Worm (Caenorhabditis elegans) whole organism, young adult: ENCODE measurements around the gene memo-1.

Source experiments
- B0336.3 ChIP-seq: fragments of 200-800 bp; sonication (Bioruptor generic); IDR thresholded peaks from 2 replicates; pipeline ENCODE4 v1.3.6; 2022; ENCODE audit warnings: missing genetic modification characterization, missing compliant biosample characterization
- C06A6.2 ChIP-seq: fragments of 200-800 bp; sonication (Bioruptor generic); conservative IDR thresholded peaks from 2 replicates; pipeline ENCODE4 v1.3.6; 2022; ENCODE audit warnings: missing genetic modification characterization, missing compliant biosample characterization
- F33H1.4 ChIP-seq: fragments of 200-800 bp; sonication (Bioruptor generic); IDR thresholded peaks from 2 replicates; pipeline ENCODE4 v1.3.6; 2022; ENCODE audit warnings: missing genetic modification reagents, missing genetic modification characterization, missing compliant biosample characterization
- F37B4.10 ChIP-seq: fragments of 200-800 bp; sonication (Bioruptor generic); IDR thresholded peaks from 2 replicates; pipeline ENCODE4 v1.3.6; 2022; ENCODE audit warnings: missing genetic modification characterization, missing compliant biosample characterization
- F57A8.1 ChIP-seq: fragments of 200-800 bp; sonication (Bioruptor generic); optimal IDR thresholded peaks from 2 replicates; lab custom pipeline; 2018; ENCODE audit warnings: mild to moderate bottlenecking, missing genetic modification characterization, moderate library complexity, missing compliant biosample characterization
- K11D2.4 ChIP-seq: fragments of 200-800 bp; sonication (Bioruptor generic); IDR thresholded peaks from 2 replicates; pipeline ENCODE4 v1.3.6; 2022; ENCODE audit warnings: missing genetic modification reagents, missing genetic modification characterization, missing compliant biosample characterization
- T07F8.4 ChIP-seq: sonication (generic microtip); optimal IDR thresholded peaks from 2 replicates; lab custom pipeline; 2016; ENCODE audit warnings: mild to moderate bottlenecking, missing genetic modification characterization, moderate library complexity, missing compliant biosample characterization
- Y53F4B.3 ChIP-seq: fragments of 200-800 bp; sonication (Bioruptor generic); IDR thresholded peaks from 2 replicates; pipeline ENCODE4 v1.3.6; 2022; ENCODE audit warnings: missing genetic modification reagents, missing genetic modification characterization, missing compliant biosample characterization
- Y53G8AR.9 ChIP-seq: fragments of 200-800 bp; sonication (Bioruptor generic); conservative IDR thresholded peaks from 2 replicates; pipeline ENCODE4 v1.3.6; 2022; ENCODE audit warnings: missing genetic modification reagents, missing genetic modification characterization, missing compliant biosample characterization
- Y56A3A.18 ChIP-seq: fragments of 200-800 bp; sonication (Bioruptor generic); IDR thresholded peaks from 2 replicates; pipeline ENCODE4 v1.3.6; 2022; ENCODE audit warnings: missing genetic modification reagents, missing genetic modification characterization, missing compliant biosample characterization
- ama-1 ChIP-seq, 3 experiments: fragments of 150-350 bp in 1 of 3; sonication (generic microtip) in 2 of 3; optimal IDR thresholded peaks; 2 replicates each; lab custom pipeline; 2014 to 2018; ENCODE audit warnings: missing biosample characterization in 2 of 3, missing genetic modification characterization in 2 of 3, missing genetic modification reagents in 2 of 3
- atf-7 ChIP-seq: sonication (generic microtip); optimal IDR thresholded peaks from 2 replicates; lab custom pipeline; 2017; ENCODE audit warnings: mild to moderate bottlenecking, missing genetic modification characterization, missing compliant biosample characterization
- ccch-3 ChIP-seq: fragments of 200-800 bp; sonication (Bioruptor generic); optimal IDR thresholded peaks from 2 replicates; lab custom pipeline; 2018; ENCODE audit warnings: mild to moderate bottlenecking, missing genetic modification characterization, missing compliant biosample characterization
- ceh-27 ChIP-seq: fragments of 200-800 bp; sonication (Bioruptor generic); optimal IDR thresholded peaks from 2 replicates; lab custom pipeline; 2018; ENCODE audit warnings: mild to moderate bottlenecking, missing genetic modification characterization, moderate library complexity, missing compliant biosample characterization
- dox-1 ChIP-seq: fragments of 200-800 bp; sonication (Bioruptor generic); IDR thresholded peaks from 2 replicates; pipeline ENCODE4 v1.3.6; 2022; ENCODE audit warnings: missing genetic modification reagents, missing genetic modification characterization, missing compliant biosample characterization
- egl-44 ChIP-seq: fragments of 200-800 bp; sonication (Bioruptor generic); IDR thresholded peaks from 2 replicates; pipeline ENCODE4 v1.3.6; 2022; ENCODE audit warnings: missing genetic modification reagents, missing genetic modification characterization, missing compliant biosample characterization
- egrh-3 ChIP-seq: fragments of 200-800 bp; sonication (Bioruptor generic); IDR thresholded peaks from 2 replicates; pipeline ENCODE4 v1.3.6; 2022; ENCODE audit warnings: missing genetic modification reagents, missing genetic modification characterization, missing compliant biosample characterization
- him-1 ChIP-seq: sonication (generic microtip); optimal IDR thresholded peaks from 2 replicates; lab custom pipeline; 2016; ENCODE audit warnings: missing genotype, missing genetic modification reagents, missing genetic modification characterization, missing compliant biosample characterization
- hmg-1.2 ChIP-seq: fragments of 200-800 bp; sonication (Bioruptor generic); IDR thresholded peaks from 2 replicates; pipeline ENCODE4 v1.3.6; 2022; ENCODE audit warnings: missing genetic modification reagents, missing genetic modification characterization, missing compliant biosample characterization
- lag-1 ChIP-seq: fragments of 200-800 bp; sonication (Bioruptor generic); IDR thresholded peaks from 2 replicates; pipeline ENCODE4 v1.3.6; 2022; ENCODE audit warnings: missing genetic modification reagents, missing genetic modification characterization, missing compliant biosample characterization
- let-607 ChIP-seq, 2 experiments: fragments of 200-800 bp in 1 of 2; sonication (Bioruptor generic) in 1 of 2; sonication (generic microtip) in 1 of 2; optimal IDR thresholded peaks; 2 replicates each; lab custom pipeline; 2016 to 2018; ENCODE audit warnings: mild to moderate bottlenecking in 2 of 2, missing compliant biosample characterization in 2 of 2, missing genetic modification characterization in 2 of 2, moderate library complexity in 2 of 2, missing genotype in 1 of 2
- lsy-27 ChIP-seq: sonication (generic microtip); optimal IDR thresholded peaks from 2 replicates; lab custom pipeline; 2017; ENCODE audit warnings: missing genetic modification characterization, mild to moderate bottlenecking, missing compliant biosample characterization, antibody characterized with exemption, missing genotype, borderline replicate concordance; ENCODE audit not compliant: insufficient read depth
- nhr-80 ChIP-seq: sonication (generic microtip); optimal IDR thresholded peaks from 2 replicates; lab custom pipeline; 2016; ENCODE audit warnings: missing genetic modification characterization, missing compliant biosample characterization
- rcor-1 ChIP-seq: fragments of 200-800 bp; sonication (Bioruptor generic); IDR thresholded peaks from 2 replicates; pipeline ENCODE4 v1.3.6; 2022; ENCODE audit warnings: missing genetic modification reagents, missing genetic modification characterization, missing compliant biosample characterization
- rec-8 ChIP-seq, 2 experiments: sonication (generic microtip); optimal IDR thresholded peaks; 2 replicates each; lab custom pipeline; 2016; ENCODE audit warnings: mild to moderate bottlenecking in 2 of 2, missing genetic modification characterization in 2 of 2, missing genetic modification reagents in 2 of 2, missing genotype in 2 of 2, missing biosample characterization in 1 of 2, missing compliant biosample characterization in 1 of 2, moderate library complexity in 1 of 2
- sea-2 ChIP-seq: fragments of 200-800 bp; sonication (Bioruptor generic); IDR thresholded peaks from 2 replicates; pipeline ENCODE4 v1.3.6; 2022; ENCODE audit warnings: missing genetic modification characterization, missing compliant biosample characterization
- snpc-1.1 ChIP-seq: sonication (generic microtip); optimal IDR thresholded peaks from 2 replicates; lab custom pipeline; 2017; ENCODE audit warnings: missing genetic modification characterization, mild to moderate bottlenecking, missing compliant biosample characterization, antibody characterized with exemption, moderate library complexity, missing genotype, missing genetic modification reagents; ENCODE audit not compliant: insufficient read depth
- snpc-4 ChIP-seq, 5 experiments: fragments of 150-350 bp in 1 of 5; sonication (generic microtip) in 4 of 5; optimal IDR thresholded peaks; 2 replicates each; lab custom pipeline; 2014 to 2018; ENCODE audit warnings: missing genetic modification characterization in 5 of 5, missing biosample characterization in 3 of 5, antibody characterized with exemption in 2 of 5, mild to moderate bottlenecking in 2 of 5, missing compliant biosample characterization in 2 of 5, missing genotype in 2 of 5, moderate library complexity in 2 of 5, missing genetic modification reagents in 1 of 5
- somi-1 ChIP-seq: fragments of 200-800 bp; sonication (Bioruptor generic); optimal IDR thresholded peaks from 2 replicates; lab custom pipeline; 2018; ENCODE audit warnings: mild to moderate bottlenecking, missing genetic modification characterization, missing compliant biosample characterization
- tlf-1 ChIP-seq: fragments of 200-800 bp; sonication (Bioruptor generic); optimal IDR thresholded peaks from 2 replicates; lab custom pipeline; 2018; ENCODE audit warnings: mild to moderate bottlenecking, missing genetic modification characterization, missing compliant biosample characterization
- ztf-22 ChIP-seq: fragments of 200-800 bp; sonication (Bioruptor generic); optimal IDR thresholded peaks from 2 replicates; lab custom pipeline; 2018; ENCODE audit warnings: mild to moderate bottlenecking, missing genetic modification characterization, moderate library complexity, missing compliant biosample characterization
- ztf-25 ChIP-seq: fragments of 200-800 bp; sonication (Bioruptor generic); IDR thresholded peaks from 2 replicates; pipeline ENCODE4 v1.3.6; 2022; ENCODE audit warnings: missing genetic modification reagents, missing genetic modification characterization, missing compliant biosample characterization
- ztf-26 ChIP-seq: sonication (generic microtip); optimal IDR thresholded peaks from 2 replicates; lab custom pipeline; 2017; ENCODE audit warnings: missing genetic modification characterization, missing compliant biosample characterization
- ztf-6 ChIP-seq: fragments of 200-800 bp; sonication (Bioruptor generic); IDR thresholded peaks from 2 replicates; pipeline ENCODE4 v1.3.6; 2022; ENCODE audit warnings: missing genetic modification reagents, missing genetic modification characterization, missing compliant biosample characterization

The memo-1 gene

DNA sequence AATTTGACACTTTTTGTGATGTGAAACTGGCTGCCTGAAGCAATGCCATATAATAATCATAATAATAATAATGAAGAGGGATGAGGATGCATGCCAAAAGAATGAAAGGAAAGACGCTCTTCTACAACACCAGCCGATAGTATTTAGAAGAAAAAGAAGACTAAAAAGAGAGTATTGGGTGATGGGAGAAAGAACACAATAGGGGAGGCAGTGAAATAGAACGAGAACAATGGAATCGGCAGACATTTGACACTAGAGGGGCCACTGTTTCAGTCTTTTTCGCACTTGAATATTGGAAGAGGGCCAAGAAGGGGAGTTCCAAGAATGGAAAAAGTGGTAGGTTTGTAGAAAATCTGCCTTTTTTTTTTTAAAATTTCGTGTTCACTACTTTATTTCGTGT, at the start of gene memo-1:
TSS of gene memo-1 (minus strand) at position 2 of the 400 bp plus-strand sequence.
- TF ChIP-seq egl-44 (GFP tag; lab: Robert Waterston, UW) (no peak), ccch-3 (GFP tag; lab: Kevin White, UChicago) (no peak), ztf-6 (GFP tag; lab: Robert Waterston, UW) (no peak), lsy-27 (tag; lab: Kevin White, UChicago) (no peak), ama-1 (optimal IDR thresholded peaks at IDR 0.05; lab: Kevin White, UChicago) (peak; percentile 84), ama-1 (GFP tag; optimal IDR thresholded peaks at IDR 0.05; lab: Kevin White, UChicago) (no peak), rcor-1 (GFP tag; lab: Robert Waterston, UW) (no peak), let-607 (tag; optimal IDR thresholded peaks at IDR 0.05; lab: Kevin White, UChicago) (no peak), him-1 (tag; lab: Kevin White, UChicago) (no peak), T07F8.4 (tag; lab: Kevin White, UChicago) (no peak), hmg-1.2 (0 out of 2 replicates have a peak, but pooled peaks have one; percentile 6), F37B4.10 (no peak), C06A6.2 (GFP tag; lab: Robert Waterston, UW) (no peak), Y53F4B.3 (no peak), ceh-27 (GFP tag; lab: Kevin White, UChicago) (peak; percentile 26), K11D2.4 (GFP tag; lab: Robert Waterston, UW) (no peak), ztf-22 (no peak), snpc-1.1 (tag; lab: Kevin White, UChicago) (no peak)
- TF ChIP-seq, all 124 proteins: peak for 3

DNA sequence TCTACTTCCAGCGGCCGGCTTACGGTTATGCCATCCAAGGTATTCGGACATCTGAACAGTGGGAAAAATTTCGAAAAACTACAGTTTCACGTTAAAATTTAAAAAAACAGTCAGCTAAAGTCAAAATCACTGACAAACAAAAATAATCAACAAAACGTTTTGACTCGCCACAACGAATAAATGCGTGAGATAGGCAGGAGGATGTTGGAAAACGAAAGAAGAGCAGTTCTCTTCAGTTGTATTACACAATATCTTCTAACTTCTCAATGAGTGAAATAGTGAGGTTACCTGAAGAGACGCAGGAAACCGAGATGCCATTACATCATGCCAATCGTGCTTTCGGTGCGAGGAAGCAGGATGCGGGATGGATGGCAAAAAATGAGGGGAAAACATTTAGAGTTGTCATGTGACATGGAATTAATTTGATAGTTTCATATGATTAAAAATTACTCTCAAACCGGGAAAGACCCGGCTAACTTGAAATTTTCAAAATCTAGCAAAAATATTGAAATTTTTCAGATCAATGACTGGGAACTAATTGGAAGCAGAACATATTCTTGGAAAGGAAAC, 46.9 kb upstream of the memo-1 start, which contains the start of gene F40A3.6:
TSS of gene F40A3.6 (minus strand) at position 51 of the 570 bp plus-strand sequence.
- TF ChIP-seq Y53G8AR.9 (GFP tag; lab: Robert Waterston, UW): no peak
- TF ChIP-seq hmg-1.2: peak; percentile 22; the same call in 1 of the 2 replicates
- TF ChIP-seq, all 124 proteins: peak for 1

DNA sequence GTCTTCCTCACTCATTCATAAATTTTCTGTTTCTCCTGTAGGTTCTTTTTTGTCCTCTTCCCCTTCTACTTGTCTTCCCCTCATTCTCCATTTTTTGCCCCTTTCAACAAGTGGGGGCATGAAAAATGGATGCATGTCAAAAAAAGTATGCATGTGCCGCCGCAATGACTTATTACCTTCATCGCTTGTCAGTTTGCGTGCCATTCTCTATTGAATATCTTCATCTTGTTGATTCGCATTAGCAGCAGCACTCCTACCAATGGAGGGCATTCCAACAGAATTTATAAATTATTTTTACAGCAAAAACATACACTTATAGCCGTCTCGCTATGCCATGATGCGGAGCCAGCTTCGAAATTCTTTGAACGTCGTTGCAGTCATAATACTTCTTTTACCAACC, 44.3 kb upstream of the memo-1 start, which contains the start of gene F40A3.1:
TSS of gene F40A3.1 (plus strand) at position 301 of the 400 bp plus-strand sequence.
- TF ChIP-seq ztf-26 (no peak), ztf-6 (GFP tag; lab: Robert Waterston, UW) (no peak), egrh-3 (GFP tag; lab: Robert Waterston, UW) (no peak), ztf-25 (GFP tag; lab: Robert Waterston, UW) (no peak), Y56A3A.18 (GFP tag; lab: Robert Waterston, UW) (no peak), F57A8.1 (no peak), lag-1 (GFP tag; lab: Robert Waterston, UW) (no peak), ccch-3 (GFP tag; lab: Kevin White, UChicago) (no peak), B0336.3 (GFP tag; lab: Robert Waterston, UW) (no peak), rec-8 (tag; optimal IDR thresholded peaks at IDR 0.05; lab: Kevin White, UChicago) (no peak), sea-2 (GFP tag; lab: Robert Waterston, UW) (no peak), atf-7 (no peak), tlf-1 (GFP tag; lab: Kevin White, UChicago) (no peak)
- TF ChIP-seq, all 124 proteins: peak for 0

DNA sequence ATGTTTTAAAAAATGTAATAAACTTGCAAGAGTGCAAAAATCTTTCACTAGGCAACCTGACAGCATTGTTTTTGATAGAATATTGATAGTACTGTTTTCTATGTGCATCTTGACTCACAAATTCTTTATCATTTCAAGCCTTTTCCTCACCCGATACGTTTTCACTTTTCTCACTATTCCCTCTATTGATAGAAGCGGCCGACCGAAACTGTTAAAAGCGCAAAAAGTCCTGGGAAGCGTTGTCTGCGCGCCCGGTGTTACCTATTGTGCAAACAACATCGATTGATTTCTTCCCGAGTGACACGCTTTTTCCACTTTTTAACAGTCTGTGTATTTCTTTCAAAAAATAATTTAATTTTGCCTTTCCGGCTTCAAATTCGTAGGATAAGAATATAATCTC, 41.1 kb upstream of the memo-1 start:
- TF ChIP-seq F33H1.4 (GFP tag; lab: Robert Waterston, UW) (no peak), somi-1 (GFP tag; lab: Kevin White, UChicago) (no peak), dox-1 (peak; percentile 67; the same call in 1 of the 2 replicates), nhr-80 (tag; lab: Kevin White, UChicago) (peak; percentile 80), snpc-4 (GFP tag; optimal IDR thresholded peaks at IDR 0.05; lab: Kevin White, UChicago) (no peak), snpc-4 (tag; optimal IDR thresholded peaks at IDR 0.05; lab: Kevin White, UChicago) (peak in 3 of 4 experiments; percentile 34 to 81 (median 49))
